Fruit fly (Drosophila melanogaster) whole organism, embryonic: ENCODE data around the gene CG17982.
A peak's percentile ranks its signal among the peaks of the same experiment; 100 is the strongest.

ENCODE experiments used
- ATbp ChIP-seq: fragments of 200-800 bp; sonication (Bioruptor generic); optimal IDR thresholded peaks from 2 replicates; lab custom pipeline; 2017; ENCODE audit warnings: missing biosample characterization, mild to moderate bottlenecking, missing genetic modification characterization, missing genetic modification reagents
- Antp ChIP-seq: fragments of 200-800 bp; sonication (Bioruptor generic); optimal IDR thresholded peaks from 3 replicates; lab custom pipeline; 2016; ENCODE audit warnings: missing biosample characterization, missing genetic modification characterization
- Atf-2 ChIP-seq: fragments of 200-800 bp; sonication (Bioruptor generic); optimal IDR thresholded peaks from 2 replicates; lab custom pipeline; 2016; ENCODE audit warnings: missing biosample characterization, missing genetic modification characterization
- CG11398 ChIP-seq: fragments of 200-800 bp; sonication (Bioruptor generic); optimal IDR thresholded peaks from 2 replicates; lab custom pipeline; 2016; ENCODE audit warnings: missing biosample characterization, missing genetic modification characterization
- CG11560 ChIP-seq: fragments of 200-800 bp; sonication (Bioruptor generic); IDR thresholded peaks from 3 replicates; pipeline ENCODE4 v1.3.6; 2022; ENCODE audit warnings: missing biosample characterization, missing genetic modification characterization
- CG11723 ChIP-seq: fragments of 200-800 bp; sonication (Bioruptor generic); optimal IDR thresholded peaks from 2 replicates; lab custom pipeline; 2017; ENCODE audit warnings: missing biosample characterization, mild to moderate bottlenecking, missing genetic modification characterization
- CG14014 ChIP-seq: fragments of 200-800 bp; sonication (Bioruptor generic); IDR thresholded peaks from 2 replicates; pipeline ENCODE4 v1.3.6; 2022; ENCODE audit warnings: missing biosample characterization, missing genetic modification characterization
- CG1603 ChIP-seq: fragments of 200-800 bp; sonication (Bioruptor generic); optimal IDR thresholded peaks from 2 replicates; lab custom pipeline; 2019; ENCODE audit warnings: missing biosample characterization, mild to moderate bottlenecking, missing genetic modification characterization, moderate library complexity
- CG16863 ChIP-seq: fragments of 200-800 bp; sonication (Bioruptor generic); optimal IDR thresholded peaks from 3 replicates; lab custom pipeline; 2016; ENCODE audit warnings: missing biosample characterization, missing genetic modification characterization
- CG17328 ChIP-seq: fragments of 200-800 bp; sonication (Bioruptor generic); IDR thresholded peaks from 2 replicates; pipeline ENCODE4 v1.3.6; 2022; ENCODE audit warnings: missing biosample characterization, missing genetic modification characterization
- CG17829 ChIP-seq: fragments of 200-800 bp; optimal IDR thresholded peaks from 2 replicates; lab custom pipeline; 2019; ENCODE audit warnings: missing biosample characterization, mild to moderate bottlenecking, missing genetic modification characterization, moderate library complexity
- CG2120 ChIP-seq: fragments of 200-800 bp; sonication (Bioruptor generic); optimal IDR thresholded peaks from 3 replicates; lab custom pipeline; 2016; ENCODE audit warnings: missing biosample characterization, missing genetic modification characterization
- CG2875 ChIP-seq: fragments of 200-800 bp; sonication (Bioruptor generic); optimal IDR thresholded peaks from 2 replicates; lab custom pipeline; 2017; ENCODE audit warnings: missing biosample characterization, mild to moderate bottlenecking, missing genetic modification characterization, missing genetic modification reagents
- CG30403 ChIP-seq: fragments of 200-800 bp; sonication (Bioruptor generic); optimal IDR thresholded peaks from 3 replicates; lab custom pipeline; 2016; ENCODE audit warnings: missing biosample characterization, missing genetic modification characterization
- CG3065 ChIP-seq: fragments of 200-800 bp; sonication (Bioruptor generic); optimal IDR thresholded peaks from 2 replicates; lab custom pipeline; 2016; ENCODE audit warnings: missing biosample characterization, missing genetic modification characterization
- CG34224 ChIP-seq: fragments of 200-800 bp; sonication (Bioruptor generic); IDR thresholded peaks from 3 replicates; pipeline ENCODE4 v1.3.6; 2022; ENCODE audit warnings: missing biosample characterization, missing genetic modification characterization; ENCODE audit not compliant: partially characterized antibody
- CG4820 ChIP-seq: fragments of 200-800 bp; sonication (Bioruptor generic); optimal IDR thresholded peaks from 3 replicates; lab custom pipeline; 2016; ENCODE audit warnings: missing biosample characterization, missing genetic modification characterization
- CG7271 ChIP-seq: fragments of 200-800 bp; sonication (Bioruptor generic); optimal IDR thresholded peaks from 2 replicates; lab custom pipeline; 2018; ENCODE audit warnings: missing biosample characterization, mild to moderate bottlenecking, missing genetic modification characterization, moderate library complexity
- CHES-1-like ChIP-seq: fragments of 200-800 bp; sonication (Bioruptor generic); optimal IDR thresholded peaks from 2 replicates; lab custom pipeline; 2016; ENCODE audit warnings: missing biosample characterization, missing genetic modification characterization
- Dp ChIP-seq: fragments of 200-800 bp; sonication (Bioruptor generic); optimal IDR thresholded peaks from 2 replicates; lab custom pipeline; 2018; ENCODE audit warnings: missing biosample characterization, mild to moderate bottlenecking, missing genetic modification characterization, moderate library complexity
- Ets65A ChIP-seq: fragments of 200-800 bp; sonication (Bioruptor generic); peaks from one replicate; lab custom pipeline; 2016; ENCODE audit warnings: missing biosample characterization, missing genetic modification characterization
- Ets97D ChIP-seq: fragments of 200-800 bp; sonication (Bioruptor generic); optimal IDR thresholded peaks from 3 replicates; lab custom pipeline; 2016; ENCODE audit warnings: missing biosample characterization, missing genetic modification characterization
- Gsc ChIP-seq: fragments of 200-800 bp; sonication (Bioruptor generic); IDR thresholded peaks from 2 replicates; pipeline ENCODE4 v1.3.6; 2022; ENCODE audit warnings: missing biosample characterization, missing genetic modification characterization
- H15 ChIP-seq: fragments of 200-800 bp; sonication (Bioruptor generic); IDR thresholded peaks from 3 replicates; pipeline ENCODE4 v1.3.6; 2022; ENCODE audit warnings: missing biosample characterization, missing genetic modification characterization
- HLH3B ChIP-seq: fragments of 200-800 bp; sonication (Bioruptor generic); IDR thresholded peaks from 2 replicates; pipeline ENCODE4 v1.3.6; 2022; ENCODE audit warnings: missing biosample characterization, missing genetic modification characterization
- HmgZ ChIP-seq: fragments of 200-800 bp; sonication (Bioruptor generic); optimal IDR thresholded peaks from 2 replicates; lab custom pipeline; 2018; ENCODE audit warnings: missing biosample characterization, mild to moderate bottlenecking, missing genetic modification characterization
- Hr3 ChIP-seq: fragments of 200-800 bp; sonication (Bioruptor generic); optimal IDR thresholded peaks from 3 replicates; lab custom pipeline; 2016; ENCODE audit warnings: missing biosample characterization, missing genetic modification characterization
- Jarid2 ChIP-seq: fragments of 200-800 bp; sonication (Bioruptor generic); optimal IDR thresholded peaks from 3 replicates; lab custom pipeline; 2017; ENCODE audit warnings: mild to moderate bottlenecking, missing biosample characterization, missing genetic modification reagents, missing genetic modification characterization
- MESR4 ChIP-seq: fragments of 200-800 bp; sonication (Bioruptor generic); optimal IDR thresholded peaks from 2 replicates; lab custom pipeline; 2018; ENCODE audit warnings: missing biosample characterization, mild to moderate bottlenecking, missing genetic modification characterization, moderate library complexity
- NC2α ChIP-seq: fragments of 200-800 bp; sonication (Bioruptor generic); optimal IDR thresholded peaks from 2 replicates; lab custom pipeline; 2016; ENCODE audit warnings: missing biosample characterization, missing genetic modification characterization
- Neu2 ChIP-seq: fragments of 200-800 bp; sonication (Bioruptor generic); optimal IDR thresholded peaks from 3 replicates; lab custom pipeline; 2016; ENCODE audit warnings: missing biosample characterization, missing genetic modification characterization, borderline replicate concordance
- NfI ChIP-seq: fragments of 200-800 bp; sonication (Bioruptor generic); optimal IDR thresholded peaks from 3 replicates; lab custom pipeline; 2018; ENCODE audit warnings: missing biosample characterization, mild to moderate bottlenecking, missing genetic modification characterization, moderate library complexity
- Optix ChIP-seq: fragments of 200-800 bp; sonication (Bioruptor generic); IDR thresholded peaks from 3 replicates; pipeline ENCODE4 v1.3.6; 2022; ENCODE audit warnings: missing biosample characterization, missing genetic modification characterization
- PHDP ChIP-seq: fragments of 200-800 bp; sonication (Bioruptor generic); optimal IDR thresholded peaks from 3 replicates; lab custom pipeline; 2018; ENCODE audit warnings: missing biosample characterization, mild to moderate bottlenecking, missing genetic modification characterization, moderate library complexity
- Sox100B ChIP-seq: fragments of 200-800 bp; sonication (Bioruptor generic); optimal IDR thresholded peaks from 3 replicates; lab custom pipeline; 2018; ENCODE audit warnings: missing biosample characterization, mild to moderate bottlenecking, missing genetic modification characterization
- Sry-δ ChIP-seq: fragments of 200-800 bp; sonication (Bioruptor generic); optimal IDR thresholded peaks from 2 replicates; lab custom pipeline; 2016; ENCODE audit warnings: missing biosample characterization, missing genetic modification characterization
- Tbp ChIP-seq: fragments of >200 bp; optimal IDR thresholded peaks from 2 replicates; lab custom pipeline; 2018; ENCODE audit warnings: missing biosample characterization, missing genetic modification characterization
- ap ChIP-seq: fragments of 200-800 bp; sonication (Bioruptor generic); IDR thresholded peaks from 2 replicates; pipeline ENCODE4 v1.3.6; 2022; ENCODE audit warnings: missing biosample characterization, missing genetic modification characterization
- btn ChIP-seq: fragments of 200-800 bp; sonication (Bioruptor generic); optimal IDR thresholded peaks from 2 replicates; lab custom pipeline; 2016; ENCODE audit warnings: missing biosample characterization, missing genetic modification characterization
- cwo ChIP-seq: fragments of 200-800 bp; sonication (Bioruptor generic); optimal IDR thresholded peaks from 3 replicates; lab custom pipeline; 2017; ENCODE audit warnings: missing biosample characterization, missing genetic modification characterization, mild to moderate bottlenecking, moderate library complexity, missing genetic modification reagents
- dan ChIP-seq: fragments of 200-800 bp; sonication (Bioruptor generic); IDR thresholded peaks from 2 replicates; pipeline ENCODE4 v1.3.6; 2022; ENCODE audit warnings: missing biosample characterization, missing genetic modification characterization
- dati ChIP-seq: fragments of 200-800 bp; sonication (Bioruptor generic); IDR thresholded peaks from 2 replicates; pipeline ENCODE4 v1.3.6; 2022; ENCODE audit warnings: missing biosample characterization, missing genetic modification characterization
- jing ChIP-seq: fragments of 200-800 bp; sonication (Bioruptor generic); optimal IDR thresholded peaks from 2 replicates; lab custom pipeline; 2018; ENCODE audit warnings: missing biosample characterization, mild to moderate bottlenecking, missing genetic modification characterization
- ken ChIP-seq: fragments of 200-800 bp; sonication (Bioruptor generic); IDR thresholded peaks from 3 replicates; pipeline ENCODE4 v1.3.6; 2022; ENCODE audit warnings: missing biosample characterization, missing genetic modification characterization
- lilli ChIP-seq: fragments of 200-800 bp; sonication (Bioruptor generic); optimal IDR thresholded peaks from 3 replicates; lab custom pipeline; 2016; ENCODE audit warnings: missing biosample characterization, missing genetic modification characterization
- nerfin-1 ChIP-seq: fragments of 200-800 bp; sonication (Bioruptor generic); optimal IDR thresholded peaks from 3 replicates; lab custom pipeline; 2019; ENCODE audit warnings: missing biosample characterization, mild to moderate bottlenecking, missing genetic modification characterization, moderate library complexity
- odd ChIP-seq: fragments of 200-800 bp; sonication (Bioruptor generic); optimal IDR thresholded peaks from 2 replicates; lab custom pipeline; 2017; ENCODE audit warnings: missing biosample characterization, mild to moderate bottlenecking, missing genetic modification characterization
- pum ChIP-seq: fragments of 200-800 bp; sonication (Bioruptor generic); optimal IDR thresholded peaks from 2 replicates; lab custom pipeline; 2016; ENCODE audit warnings: missing biosample characterization, missing genetic modification characterization
- ssp ChIP-seq: fragments of 200-800 bp; sonication (Bioruptor generic); IDR thresholded peaks from 2 replicates; pipeline ENCODE4 v1.3.6; 2022; ENCODE audit warnings: missing biosample characterization, missing genetic modification characterization
- ttk ChIP-seq: fragments of 200-800 bp; sonication (Bioruptor generic); IDR thresholded peaks from 2 replicates; pipeline ENCODE4 v2.1.2; 2022; ENCODE audit warnings: missing biosample characterization, missing genetic modification characterization
- zfh1 ChIP-seq: fragments of 200-800 bp; sonication (Bioruptor generic); IDR thresholded peaks from 3 replicates; pipeline ENCODE4 v1.3.6; 2022; ENCODE audit warnings: missing biosample characterization, missing genetic modification characterization

The CG17982 gene

DNA sequence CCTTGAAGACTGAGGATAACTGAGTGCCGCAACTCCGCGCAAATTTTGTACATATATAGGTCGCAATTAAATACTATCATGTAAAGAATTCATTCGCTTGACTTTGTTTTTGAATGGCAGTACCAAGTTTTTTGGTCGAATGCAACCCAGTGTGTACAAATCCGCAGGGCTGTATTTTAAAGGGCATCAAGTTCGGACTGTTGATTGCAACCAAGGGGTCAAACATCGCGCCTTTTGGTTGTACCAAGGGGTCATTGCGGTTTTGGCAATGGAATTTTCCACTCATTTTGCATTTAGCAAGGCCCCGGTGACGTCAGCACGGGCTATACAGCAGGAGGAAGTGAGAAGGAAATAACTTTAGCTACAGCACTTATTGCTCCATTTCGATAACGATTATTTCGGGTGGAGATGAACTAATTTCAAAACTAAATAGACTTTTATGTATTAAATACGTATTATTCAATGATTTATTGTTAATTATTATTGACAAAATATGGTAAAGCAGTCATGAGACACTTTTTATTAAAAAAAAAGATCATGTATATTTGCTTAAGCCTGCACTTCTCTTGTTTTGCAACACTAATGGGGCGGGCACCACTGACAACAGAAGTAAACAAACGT lies 11.8 kb downstream of the CG17982 start, which contains the start of gene CG10958 (continued):
- TF ChIP-seq Jarid2 (GFP tag; lab: Kevin White, UChicago) (no peak), CG3065 (peak; percentile 36), ssp (GFP tag; lab: Robert Waterston, UW) (peak; percentile 38; the same call in 1 of the 2 replicates), H15 (no peak), CHES-1-like (GFP tag; lab: Kevin White, UChicago) (no peak), CG11723 (GFP tag; lab: Kevin White, UChicago) (peak; percentile 11), zfh1 (GFP tag; lab: Robert Waterston, UW) (peak; percentile 66; the same call in 2 of the 3 replicates), Tbp (GFP tag; lab: Kevin White, UChicago) (no peak), Ets65A (GFP tag; lab: Kevin White, UChicago) (peak; percentile 34), lilli (peak; percentile 75), ken (GFP tag; lab: Robert Waterston, UW) (peak; percentile 45; the same call in 1 of the 3 replicates), nerfin-1 (tag; lab: Kevin White, UChicago) (peak; percentile 1), ATbp (GFP tag; lab: Kevin White, UChicago) (no peak), Ets97D (GFP tag; lab: Kevin White, UChicago) (peak; percentile 34), MESR4 (GFP tag; lab: Kevin White, UChicago) (peak; percentile 68), Sry-δ (GFP tag; lab: Kevin White, UChicago) (peak; percentile 51), Neu2 (GFP tag; lab: Kevin White, UChicago) (no peak), CG17829 (tag; lab: Kevin White, UChicago) (peak; percentile 59), CG7271 (no peak), CG16863 (GFP tag; lab: Kevin White, UChicago) (peak; percentile 15), CG11560 (tag; lab: Robert Waterston, UW) (no peak), CG11398 (GFP tag; lab: Kevin White, UChicago) (no peak), Hr3 (GFP tag; lab: Kevin White, UChicago) (peak; percentile 49), ap (GFP tag; lab: Robert Waterston, UW) (peak; percentile 39; the same call in 1 of the 2 replicates), CG14014 (no peak; the same call in 1 of the 2 replicates), PHDP (peak; percentile 64), NfI (GFP tag; lab: Kevin White, UChicago) (peak; percentile 43), Atf-2 (GFP tag; lab: Kevin White, UChicago) (no peak), CG30403 (peak; percentile 70), dati (GFP tag; lab: Robert Waterston, UW) (no peak), ttk (GFP tag; lab: Robert Waterston, UW) (peak; percentile 26; the same call in 1 of the 2 replicates), CG1603 (peak; percentile 34), CG2120 (GFP tag; lab: Kevin White, UChicago) (peak; percentile 83), btn (GFP tag; lab: Kevin White, UChicago) (no peak), odd (GFP tag; lab: Kevin White, UChicago) (peak; percentile 14), cwo (GFP tag; lab: Kevin White, UChicago) (peak; percentile 18), NC2α (GFP tag; lab: Kevin White, UChicago) (no peak), jing (GFP tag; lab: Kevin White, UChicago) (no peak), Dp (GFP tag; lab: Kevin White, UChicago) (peak; percentile 31), CG4820 (GFP tag; lab: Kevin White, UChicago) (peak; percentile 53), CG2875 (GFP tag; lab: Kevin White, UChicago) (peak; percentile 6), Antp (GFP tag; lab: Kevin White, UChicago) (peak; percentile 9), Sox100B (peak; percentile 55), dan (GFP tag; lab: Robert Waterston, UW) (no peak), CG34224 (GFP tag; lab: Robert Waterston, UW) (no peak), Optix (GFP tag; lab: Robert Waterston, UW) (no peak), HLH3B (GFP tag; lab: Robert Waterston, UW) (0 out of 2 replicates have a peak, but pooled peaks have one; percentile 22), CG17328 (peak; percentile 55; the same call in 1 of the 2 replicates), HmgZ (tag; lab: Kevin White, UChicago) (peak; percentile 39), Gsc (GFP tag; lab: Robert Waterston, UW) (no peak), pum (GFP tag; lab: Kevin White, UChicago) (peak; percentile 7)
